Worm (Caenorhabditis elegans): ENCODE results near the gene W05H7.1.
"Not testable (repeated sequence)": the region's sequence is repeated elsewhere in the genome, so short reads cannot be mapped to it uniquely, and the experiment has no call there.

The W05H7.1 gene

DNA sequence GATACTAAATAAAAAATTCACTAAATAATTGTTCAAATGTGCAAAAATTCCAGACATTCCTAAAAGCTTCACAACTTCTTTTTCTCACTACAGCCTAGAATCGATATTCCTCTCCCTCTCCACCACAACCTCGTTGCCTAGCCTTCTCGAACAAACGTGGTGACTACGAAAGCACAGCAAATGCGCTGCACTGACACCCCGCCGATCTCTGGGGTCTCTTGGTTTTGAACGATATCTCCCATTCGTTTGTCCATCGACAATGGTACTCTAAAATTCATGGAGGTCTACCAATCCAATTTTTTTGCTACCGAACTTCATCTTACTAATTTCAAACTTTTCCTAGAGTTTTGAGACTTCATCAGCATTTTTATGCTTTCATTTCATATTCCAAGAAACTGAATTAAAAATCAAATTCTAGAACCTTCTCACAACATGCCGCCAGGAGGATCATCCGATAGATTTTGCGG is at the start of gene W05H7.1:
TSS of gene W05H7.1 (plus strand) at position 417 of the 467 bp plus-strand sequence.
- TF ChIP-seq unc-62 (GFP tag; optimal IDR thresholded peaks at IDR 0.05) = no peak

- TF ChIP-seq unc-62 (GFP tag; optimal IDR thresholded peaks at IDR 0.05) = no peak
Observed at ce11 chrX:1401259-1401658, 49.3 kb upstream of the W05H7.1 start, which contains the start of gene ZK402.5. ZK402.5 (minus strand) TSS chrX:1401359.

- TF ChIP-seq unc-62 (GFP tag; optimal IDR thresholded peaks at IDR 0.05) = not testable (repeated sequence)
Observed at ce11 chrX:1403444-1403843, 47.1 kb upstream of the W05H7.1 start, which contains the start of gene ZK402.2. ZK402.2 (plus strand) TSS chrX:1403744.

ce11 chrX:1403971-1404370 is 46.6 kb upstream of the W05H7.1 start, which contains the start of gene ZK402.1:
ZK402.1 (plus strand) TSS chrX:1404271.
- TF ChIP-seq unc-62 (GFP tag; optimal IDR thresholded peaks at IDR 0.05) = not testable (repeated sequence)

DNA sequence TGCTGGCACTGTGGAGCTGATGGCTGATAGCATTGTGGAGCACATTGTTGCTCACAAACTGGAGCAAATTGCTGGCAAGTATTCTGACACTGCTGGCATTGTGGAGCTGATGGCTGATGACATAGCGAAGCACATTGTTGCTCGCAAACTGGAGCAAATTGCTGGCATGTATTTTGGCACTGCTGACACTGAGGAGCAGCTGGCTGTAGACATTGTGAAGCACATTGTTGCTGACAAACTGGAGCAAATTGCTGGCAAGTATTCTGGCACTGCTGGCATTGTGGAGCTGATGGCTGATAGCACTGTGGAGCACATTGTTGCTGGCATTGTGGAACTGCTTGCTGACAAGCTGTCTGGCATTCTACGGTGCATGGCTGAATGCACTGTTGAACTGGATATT is 41.3 kb upstream of the W05H7.1 start:
- TF ChIP-seq unc-62 (GFP tag; optimal IDR thresholded peaks at IDR 0.05) = no peak

DNA sequence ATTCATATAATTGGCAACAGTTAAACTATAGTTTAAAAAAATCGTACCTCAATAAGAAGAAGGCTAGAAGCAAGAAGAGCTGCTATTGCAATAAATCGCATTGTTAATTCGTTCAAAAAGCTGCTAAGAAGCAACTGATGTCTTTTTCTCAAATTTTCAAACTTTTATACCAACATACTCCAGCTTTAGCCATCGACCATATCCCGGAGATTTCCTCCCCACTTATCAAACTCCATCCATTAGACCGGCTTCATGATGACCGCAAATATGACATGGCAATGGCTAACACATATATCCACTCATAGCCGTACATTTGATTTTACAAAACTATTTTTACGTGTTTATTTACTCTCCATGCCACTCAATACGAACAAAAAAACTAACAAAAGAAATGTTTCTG is 40.0 kb upstream of the W05H7.1 start, which contains the start of gene abu-2:
TSS of gene abu-2 (minus strand) at position 101 of the 400 bp plus-strand sequence.
- TF ChIP-seq unc-62 (GFP tag; optimal IDR thresholded peaks at IDR 0.05) = no peak

- no peak for TF ChIP-seq unc-62 (GFP tag; optimal IDR thresholded peaks at IDR 0.05)
Observed at ce11 chrX:1412844-1413243, 37.7 kb upstream of the W05H7.1 start, which contains the start of gene srh-19. srh-19 (plus strand) TSS chrX:1413144.

DNA sequence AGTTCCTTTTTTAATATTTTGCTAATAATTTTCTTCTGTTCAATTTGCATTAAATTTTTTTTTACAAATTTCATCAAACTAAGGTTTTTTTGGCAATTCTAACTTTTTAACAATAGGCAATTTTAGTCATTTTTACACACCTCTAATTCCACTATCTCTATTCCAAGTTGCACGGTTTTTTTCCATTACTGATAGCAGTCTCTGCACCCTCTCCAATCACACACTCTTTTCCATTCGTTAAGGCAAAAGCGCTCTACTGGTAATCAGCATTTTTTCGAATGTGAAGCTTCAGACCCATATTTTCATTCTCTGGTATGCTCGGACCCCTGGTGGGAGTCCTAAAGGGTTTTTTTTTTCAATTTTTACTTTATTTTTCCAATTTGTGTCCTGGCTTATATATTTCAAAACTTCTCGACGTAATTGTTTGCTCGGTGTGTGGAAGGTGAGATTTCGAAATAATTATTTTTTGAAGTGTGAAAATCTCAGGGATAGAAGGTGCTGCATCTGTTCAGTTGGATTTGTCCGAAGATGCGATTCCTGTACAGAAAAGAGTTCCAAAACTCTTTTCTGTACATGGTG is 33.7 kb upstream of the W05H7.1 start, which contains the start of the genes F19G12.4 and F19G12.8:
TSS of gene F19G12.4 (plus strand) at position 529 of the 579 bp plus-strand sequence.
TSS of gene F19G12.8 (plus strand) at position 545 of the 579 bp plus-strand sequence.
- TF ChIP-seq unc-62 (GFP tag; optimal IDR thresholded peaks at IDR 0.05) = no peak

DNA sequence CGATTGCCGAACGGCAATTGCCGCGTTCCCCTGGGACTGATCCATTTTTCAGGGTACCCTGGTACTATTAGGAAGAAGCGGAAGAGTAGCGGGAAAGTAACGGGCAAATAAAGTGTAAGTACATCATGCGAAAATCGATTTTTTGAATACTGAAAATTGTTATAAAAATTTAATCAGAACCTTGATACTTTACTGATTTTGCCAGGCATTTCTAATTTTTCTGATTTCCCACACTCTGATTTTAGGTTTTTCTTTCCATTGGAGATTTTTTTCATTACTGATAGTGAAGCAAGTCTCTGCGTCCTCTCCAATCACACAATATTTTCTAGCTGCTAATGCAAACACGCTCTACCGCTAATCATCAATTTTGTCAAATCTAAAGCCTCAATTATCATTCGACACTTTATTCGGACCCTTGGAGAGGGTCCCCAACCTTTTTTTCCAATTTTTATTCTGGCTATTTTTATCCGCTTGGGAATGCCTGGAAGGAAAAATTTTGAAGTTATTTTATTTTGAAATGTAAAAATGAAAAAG is 31.3 kb upstream of the W05H7.1 start, which contains the start of gene F19G12.9:
TSS of gene F19G12.9 (plus strand) at position 51 of the 534 bp plus-strand sequence.
- no peak for TF ChIP-seq unc-62 (GFP tag; optimal IDR thresholded peaks at IDR 0.05)

DNA sequence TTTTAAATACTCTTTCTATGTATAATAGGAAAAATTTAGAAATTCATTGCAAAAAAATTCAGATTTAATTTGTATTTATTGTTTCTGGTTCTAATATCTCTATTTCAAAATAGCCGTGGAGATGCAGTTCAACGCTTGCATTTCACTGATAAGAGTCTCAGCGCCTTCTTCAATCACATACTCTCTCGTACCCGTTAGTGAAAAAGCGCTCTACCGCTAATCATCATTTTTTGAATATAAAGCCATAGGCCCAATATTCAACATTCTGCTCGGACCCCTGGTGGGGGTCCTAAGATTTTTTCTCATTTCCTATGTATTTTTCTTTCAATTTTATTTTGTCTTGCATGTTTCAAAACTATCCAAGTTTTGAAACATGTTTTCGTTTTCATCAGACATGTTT is 30.0 kb upstream of the W05H7.1 start:
- TF ChIP-seq unc-62 (GFP tag; optimal IDR thresholded peaks at IDR 0.05) = no peak

DNA sequence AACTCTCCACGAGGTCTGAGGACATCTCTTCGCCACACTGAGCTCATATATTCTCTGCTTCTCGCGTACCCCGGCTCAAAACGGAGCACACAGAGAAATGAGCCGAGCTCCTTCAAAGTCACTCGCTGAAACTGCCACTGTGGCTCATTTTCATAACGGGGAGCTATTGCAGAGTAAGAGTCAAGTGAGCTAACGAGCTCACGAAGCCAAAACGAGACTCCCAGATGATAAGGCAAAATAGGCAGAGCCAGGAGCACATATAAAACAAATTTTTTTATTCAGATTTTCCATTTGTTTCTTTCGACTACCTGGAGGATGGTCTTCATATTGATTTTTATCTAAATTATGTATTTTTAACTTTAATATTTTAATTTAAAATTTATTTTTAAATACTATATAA is 26.1 kb upstream of the W05H7.1 start, which contains the start of gene F19G12.3:
TSS of gene F19G12.3 (plus strand) at position 301 of the 400 bp plus-strand sequence.
- TF ChIP-seq unc-62 (GFP tag; optimal IDR thresholded peaks at IDR 0.05) = no peak

- no peak for TF ChIP-seq unc-62 (GFP tag; optimal IDR thresholded peaks at IDR 0.05)
Observed at ce11 chrX:1426425-1426824, 24.1 kb upstream of the W05H7.1 start, which contains the start of gene F19G12.11. F19G12.11 (minus strand) TSS chrX:1426525.

DNA sequence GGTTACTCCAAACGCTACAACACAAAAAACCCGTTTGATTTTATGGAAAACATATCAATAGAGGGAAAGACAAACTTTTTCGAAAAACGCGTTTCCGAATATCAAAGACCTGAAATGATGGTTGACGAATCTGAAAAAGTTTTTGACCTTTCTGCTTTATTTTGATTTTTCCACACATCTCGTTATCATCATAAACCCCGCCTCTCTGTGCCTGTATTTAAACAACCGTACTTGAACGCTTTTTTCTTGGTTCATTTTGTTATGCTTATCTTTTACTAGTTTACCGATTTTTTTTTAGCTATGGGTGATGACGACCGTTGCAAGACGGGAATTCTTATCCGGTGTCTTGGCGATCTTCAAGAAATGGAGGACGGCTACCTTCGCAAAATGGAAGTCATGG is 19.9 kb upstream of the W05H7.1 start, which contains the start of gene F19G12.1:
TSS of gene F19G12.1 (plus strand) at position 301 of the 400 bp plus-strand sequence.
- TF ChIP-seq unc-62 (GFP tag; optimal IDR thresholded peaks at IDR 0.05) = not testable (repeated sequence)

- TF ChIP-seq unc-62 (GFP tag; optimal IDR thresholded peaks at IDR 0.05) = no peak
Observed at ce11 chrX:1437097-1437496, 13.5 kb upstream of the W05H7.1 start.

- no peak for TF ChIP-seq unc-62 (GFP tag; optimal IDR thresholded peaks at IDR 0.05)
Observed at ce11 chrX:1438925-1439324, 11.6 kb upstream of the W05H7.1 start.

DNA sequence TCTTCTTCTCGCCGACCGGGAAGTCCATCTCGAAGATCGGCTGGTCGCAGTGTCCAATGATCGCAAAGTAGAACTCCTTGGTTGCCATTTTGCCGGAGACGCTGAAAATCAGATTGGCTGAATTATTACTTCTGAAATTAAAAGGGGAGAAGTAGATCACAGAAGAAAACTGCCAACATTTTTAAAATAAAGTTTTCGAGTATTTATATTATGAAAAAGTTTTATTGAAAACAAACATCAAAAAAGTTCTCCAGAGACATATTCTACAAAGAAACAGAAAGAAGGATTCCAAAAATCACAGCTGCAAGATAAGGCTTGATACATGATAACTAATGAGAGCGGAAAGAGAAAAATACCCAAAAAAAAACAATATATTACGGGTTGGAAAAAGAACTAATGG is 10.4 kb upstream of the W05H7.1 start, which contains the start of gene sedl-1:
TSS of gene sedl-1 (minus strand) at position 101 of the 400 bp plus-strand sequence.
- TF ChIP-seq unc-62 (GFP tag; optimal IDR thresholded peaks at IDR 0.05) = no peak
